Fruit fly (Drosophila melanogaster): ENCODE results near the gene Eig71Ec.
A peak's percentile ranks its signal among the peaks of the same experiment; 100 is the strongest.

Eig71Ec gene

DNA sequence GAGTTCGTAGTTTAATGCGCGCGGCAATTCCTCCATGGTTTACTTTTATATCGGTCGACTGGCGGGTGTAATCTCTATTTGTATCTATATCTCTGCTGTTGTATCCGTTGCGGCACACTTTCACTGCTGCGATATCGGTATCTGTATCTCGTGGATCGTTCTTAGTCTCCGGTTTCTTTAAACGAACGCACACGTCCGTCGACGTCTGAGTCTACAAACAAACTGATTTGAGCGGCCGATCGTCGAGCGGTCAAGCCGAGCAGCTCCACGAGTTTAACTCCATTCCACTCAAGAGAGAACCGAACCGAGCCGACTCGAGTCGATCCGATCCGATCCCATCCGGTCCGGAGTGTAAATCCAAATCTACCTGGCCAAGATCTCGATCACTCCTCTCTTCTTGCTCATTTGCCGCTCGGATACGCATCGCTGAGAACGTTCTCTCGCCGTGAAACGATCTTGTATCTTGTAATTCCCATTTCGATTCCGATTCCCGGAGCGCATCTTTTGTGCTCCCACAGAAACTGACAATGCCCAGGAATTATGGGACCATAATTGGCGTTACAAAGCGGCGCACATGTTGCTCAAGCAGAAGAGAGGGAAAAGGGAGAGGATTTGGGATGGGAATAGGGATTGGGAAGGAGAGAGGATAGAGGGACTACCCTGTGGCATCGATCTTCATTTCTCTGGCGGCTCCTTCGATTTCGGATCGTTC is 47.7 kb upstream of the Eig71Ec start, which contains the start of gene comm2:
TSS of gene comm2 (minus strand) at position 225 of the 712 bp plus-strand sequence.
- TF ChIP-seq jim (GFP tag; optimal IDR thresholded peaks at IDR 0.05) (no peak), fru (GFP tag; optimal IDR thresholded peaks at IDR 0.05) (no peak), HLH106 (tag; optimal IDR thresholded peaks at IDR 0.05) (no peak), ey (GFP tag; optimal IDR thresholded peaks at IDR 0.05) (no peak), br (GFP tag; optimal IDR thresholded peaks at IDR 0.05) (no peak), lola (GFP tag; optimal IDR thresholded peaks at IDR 0.05) (no peak), usp (GFP tag; optimal IDR thresholded peaks at IDR 0.05) (no peak), dmrt93B (GFP tag; optimal IDR thresholded peaks at IDR 0.05) (no peak), dl (GFP tag; optimal IDR thresholded peaks at IDR 0.05; ENCODE audit: insufficient read depth in 1 of 2, partially characterized antibody in 2 of 2) (peak; percentile 68 to 69), CG9705 (GFP tag; optimal IDR thresholded peaks at IDR 0.05) (no peak), Hr83 (GFP tag; optimal IDR thresholded peaks at IDR 0.05; ENCODE audit: poor library complexity, severe bottlenecking) (peak; percentile 36), psq (GFP tag; optimal IDR thresholded peaks at IDR 0.05) (no peak), Hnf4 (GFP tag; optimal IDR thresholded peaks at IDR 0.05) (peak; percentile 6), Rel (GFP tag; optimal IDR thresholded peaks at IDR 0.05) (no peak), Rel (tag; optimal IDR thresholded peaks at IDR 0.05) (no peak), h (GFP tag; optimal IDR thresholded peaks at IDR 0.05) (peak; percentile 51), dsf (GFP tag; optimal IDR thresholded peaks at IDR 0.05; ENCODE audit: borderline replicate concordance) (no peak), Dif (GFP tag; optimal IDR thresholded peaks at IDR 0.05; ENCODE audit: partially characterized antibody) (peak; percentile 69), foxo (GFP tag; optimal IDR thresholded peaks at IDR 0.05) (no peak), woc (GFP tag; optimal IDR thresholded peaks at IDR 0.05) (no peak), brk (GFP tag; optimal IDR thresholded peaks at IDR 0.05) (no peak), Vsx2 (GFP tag; optimal IDR thresholded peaks at IDR 0.05; ENCODE audit: partially characterized antibody) (peak; percentile 39)

- TF ChIP-seq Dfd (GFP tag; optimal IDR thresholded peaks at IDR 0.05) (peak; percentile 94), Abd-B (GFP tag; optimal IDR thresholded peaks at IDR 0.05) (no peak), Hr83 (GFP tag; optimal IDR thresholded peaks at IDR 0.05; ENCODE audit: poor library complexity, severe bottlenecking) (no peak), tai (GFP tag; optimal IDR thresholded peaks at IDR 0.05) (no peak), Jra (GFP tag; optimal IDR thresholded peaks at IDR 0.05) (no peak), brk (GFP tag; optimal IDR thresholded peaks at IDR 0.05) (no peak), Dif (GFP tag; optimal IDR thresholded peaks at IDR 0.05; ENCODE audit: partially characterized antibody) (no peak)
Observed at dm6 chr3L:15697916-15698315, 45.9 kb upstream of the Eig71Ec start.

- TF ChIP-seq woc (GFP tag; optimal IDR thresholded peaks at IDR 0.05) (no peak), Dif (GFP tag; optimal IDR thresholded peaks at IDR 0.05; ENCODE audit: partially characterized antibody) (no peak), Mio (GFP tag; optimal IDR thresholded peaks at IDR 0.05) (no peak), Sp1 (GFP tag; optimal IDR thresholded peaks at IDR 0.05) (no peak), Vsx2 (GFP tag; optimal IDR thresholded peaks at IDR 0.05; ENCODE audit: partially characterized antibody) (no peak), Rel (GFP tag; optimal IDR thresholded peaks at IDR 0.05) (no peak), Rel (tag; optimal IDR thresholded peaks at IDR 0.05) (no peak), jim (GFP tag; optimal IDR thresholded peaks at IDR 0.05) (no peak), sv (GFP tag; optimal IDR thresholded peaks at IDR 0.05) (no peak), pan (optimal IDR thresholded peaks at IDR 0.05) (no peak), dsf (GFP tag; optimal IDR thresholded peaks at IDR 0.05; ENCODE audit: borderline replicate concordance) (no peak), CrebA (GFP tag; optimal IDR thresholded peaks at IDR 0.05; ENCODE audit: borderline replicate concordance) (no peak), sage (GFP tag; optimal IDR thresholded peaks at IDR 0.05) (no peak), Myc (optimal IDR thresholded peaks at IDR 0.05) (no peak), Dfd (GFP tag; optimal IDR thresholded peaks at IDR 0.05) (no peak), h (GFP tag; optimal IDR thresholded peaks at IDR 0.05) (no peak), brk (GFP tag; optimal IDR thresholded peaks at IDR 0.05) (no peak), CG32264 (GFP tag; optimal IDR thresholded peaks at IDR 0.05) (no peak), dmrt93B (GFP tag; optimal IDR thresholded peaks at IDR 0.05) (no peak)
Observed at dm6 chr3L:15695195-15695594, 43.1 kb upstream of the Eig71Ec start.

dm6 chr3L:15694406-15694805 is 42.4 kb upstream of the Eig71Ec start:
- TF ChIP-seq h (GFP tag; optimal IDR thresholded peaks at IDR 0.05) (no peak), Hnf4 (GFP tag; optimal IDR thresholded peaks at IDR 0.05) (no peak), OdsH (GFP tag; optimal IDR thresholded peaks at IDR 0.05) (peak; percentile 18)

Measured in whole organism, wandering third instar larva.